Worm (Caenorhabditis elegans): ENCODE measurements around the gene snt-2.

DNA sequence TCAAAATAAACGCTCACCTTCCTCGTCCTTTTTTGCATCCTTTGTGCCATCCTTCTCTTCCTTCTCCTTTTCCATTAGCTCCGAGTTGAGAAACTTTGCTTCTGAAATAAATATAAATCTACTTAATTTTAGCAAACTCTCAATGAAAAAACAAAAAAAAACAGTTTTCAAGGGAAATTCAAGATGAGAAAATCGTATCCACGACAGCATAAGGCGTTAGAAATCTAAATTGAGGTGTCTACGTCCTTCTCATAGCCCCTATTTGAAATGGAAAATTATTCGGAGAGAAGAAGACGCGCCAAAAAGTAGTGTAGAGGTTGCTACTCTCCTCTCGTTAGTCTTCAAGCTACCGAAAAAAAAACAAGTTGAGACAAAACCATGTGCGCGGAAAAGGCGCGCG is 41.2 kb downstream of the snt-2 start, which contains the start of gene pat-12:
- TF ChIP-seq ama-1 (optimal IDR thresholded peaks at IDR 0.05) (no peak), elt-3 (tag; optimal IDR thresholded peaks at IDR 0.05) (no peak), egl-27 (tag; optimal IDR thresholded peaks at IDR 0.05) (no peak), fkh-2 (tag; optimal IDR thresholded peaks at IDR 0.05) (no peak), unc-39 (tag; optimal IDR thresholded peaks at IDR 0.05) (no peak)
